Worm (Caenorhabditis elegans) whole organism, midembryonic: ENCODE measurements around the gene col-13.

ENCODE experiments used
- T22C8.4 ChIP-seq: fragments of 200-800 bp; sonication (Bioruptor generic); IDR thresholded peaks from 2 replicates; pipeline ENCODE4 v1.3.6; 2022; ENCODE audit warnings: missing genetic modification characterization, missing compliant biosample characterization
- cog-1 ChIP-seq: sonication (generic microtip); optimal IDR thresholded peaks from 2 replicates; lab custom pipeline; 2016; ENCODE audit warnings: missing genetic modification characterization, missing compliant biosample characterization
- flt-1 ChIP-seq: fragments of 200-800 bp; sonication (Bioruptor generic); IDR thresholded peaks from 2 replicates; pipeline ENCODE4 v1.3.6; 2022; ENCODE audit warnings: missing genetic modification characterization, missing compliant biosample characterization
- klf-2 ChIP-seq: fragments of 200-800 bp; sonication (Bioruptor generic); conservative IDR thresholded peaks from 2 replicates; pipeline ENCODE4 v1.3.6; 2022; ENCODE audit warnings: missing genetic modification reagents, missing genetic modification characterization, missing compliant biosample characterization
- med-1 ChIP-seq: sonication (generic microtip); optimal IDR thresholded peaks from 2 replicates; lab custom pipeline; 2017; ENCODE audit warnings: missing genetic modification characterization, mild to moderate bottlenecking, missing compliant biosample characterization, antibody characterized with exemption, missing genetic modification reagents; ENCODE audit not compliant: insufficient read depth
- ref-1 ChIP-seq: fragments of 200-800 bp; sonication (Bioruptor generic); conservative IDR thresholded peaks from 2 replicates; pipeline ENCODE4 v1.3.6; 2022; ENCODE audit warnings: missing genetic modification reagents, missing genetic modification characterization, missing compliant biosample characterization
- tab-1 ChIP-seq: fragments of 200-800 bp; sonication (Bioruptor generic); IDR thresholded peaks from 2 replicates; pipeline ENCODE4 v1.3.6; 2022; ENCODE audit warnings: missing genetic modification characterization, missing compliant biosample characterization
- ztf-23 ChIP-seq: fragments of 200-800 bp; sonication (Bioruptor generic); IDR thresholded peaks from 2 replicates; pipeline ENCODE4 v1.3.6; 2022; ENCODE audit warnings: missing genetic modification reagents, missing genetic modification characterization, missing compliant biosample characterization
- ztf-29 ChIP-seq: fragments of 200-800 bp; sonication (Bioruptor generic); IDR thresholded peaks from 2 replicates; pipeline ENCODE4 v1.3.6; 2022; ENCODE audit warnings: missing genetic modification reagents, missing genetic modification characterization, missing compliant biosample characterization

The col-13 gene

ce11 chrV:10398431-10398830 lies 23.3 kb downstream of the col-13 start, which contains the start of gene ugt-2:
ugt-2 (plus strand) TSS chrV:10398801.
- no peak for TF ChIP-seq cog-1 (tag; lab: Kevin White, UChicago)

- TF ChIP-seq T22C8.4, result no peak
- no peak for TF ChIP-seq cog-1 (tag; lab: Kevin White, UChicago)
- no peak for TF ChIP-seq med-1 (GFP tag; lab: Kevin White, UChicago)
- no peak for TF ChIP-seq ztf-23 (GFP tag; lab: Robert Waterston, UW)
- no peak for TF ChIP-seq ref-1
- TF ChIP-seq tab-1, result no peak
- TF ChIP-seq klf-2 (GFP tag; lab: Robert Waterston, UW), result no peak
- TF ChIP-seq ztf-29 (GFP tag; lab: Robert Waterston, UW), result no peak
- no peak for TF ChIP-seq flt-1 (GFP tag; lab: Robert Waterston, UW)
Measured at ce11 chrV:10395173-10395766, 26.4 kb downstream of the col-13 start, which contains the start of the genes col-151 and ugt-1. col-151 (minus strand) TSS chrV:10395223. ugt-1 (plus strand) TSS chrV:10395663.

- TF ChIP-seq ref-1, result no peak
- no peak for TF ChIP-seq ztf-29 (GFP tag; lab: Robert Waterston, UW)
- TF ChIP-seq cog-1 (tag; lab: Kevin White, UChicago), result no peak
- no peak for TF ChIP-seq tab-1
- no peak for TF ChIP-seq med-1 (GFP tag; lab: Kevin White, UChicago)
- no peak for TF ChIP-seq ztf-23 (GFP tag; lab: Robert Waterston, UW)
- TF ChIP-seq flt-1 (GFP tag; lab: Robert Waterston, UW), result no peak
- TF ChIP-seq T22C8.4, result no peak
- TF ChIP-seq klf-2 (GFP tag; lab: Robert Waterston, UW), result no peak
Measured at ce11 chrV:10393708-10394107, 28.0 kb downstream of the col-13 start.

- TF ChIP-seq cog-1 (tag; lab: Kevin White, UChicago) (no peak), flt-1 (GFP tag; lab: Robert Waterston, UW) (no peak), klf-2 (GFP tag; lab: Robert Waterston, UW) (no peak), ztf-29 (GFP tag; lab: Robert Waterston, UW) (no peak), med-1 (GFP tag; lab: Kevin White, UChicago) (no peak), ref-1 (no peak), ztf-23 (GFP tag; lab: Robert Waterston, UW) (no peak), T22C8.4 (no peak), tab-1 (no peak)
Measured at ce11 chrV:10388318-10388717, 33.4 kb downstream of the col-13 start, which contains the start of gene AC3.5. AC3.5 (plus strand) TSS chrV:10388527.

ce11 chrV:10387412-10387811 lies 34.3 kb downstream of the col-13 start:
- TF ChIP-seq med-1 (GFP tag; lab: Kevin White, UChicago) (no peak), cog-1 (tag; lab: Kevin White, UChicago) (no peak), ztf-29 (GFP tag; lab: Robert Waterston, UW) (no peak), ref-1 (no peak), tab-1 (no peak), flt-1 (GFP tag; lab: Robert Waterston, UW) (no peak), ztf-23 (GFP tag; lab: Robert Waterston, UW) (no peak), klf-2 (GFP tag; lab: Robert Waterston, UW) (no peak), T22C8.4 (no peak)

ce11 chrV:10383950-10384349 lies 37.8 kb downstream of the col-13 start, which contains the start of gene spe-10:
spe-10 (plus strand) TSS chrV:10384250.
- no peak for TF ChIP-seq T22C8.4
- no peak for TF ChIP-seq ztf-23 (GFP tag; lab: Robert Waterston, UW)
- no peak for TF ChIP-seq flt-1 (GFP tag; lab: Robert Waterston, UW)
- no peak for TF ChIP-seq ztf-29 (GFP tag; lab: Robert Waterston, UW)
- no peak for TF ChIP-seq cog-1 (tag; lab: Kevin White, UChicago)
- no peak for TF ChIP-seq med-1 (GFP tag; lab: Kevin White, UChicago)
- no peak for TF ChIP-seq klf-2 (GFP tag; lab: Robert Waterston, UW)
- TF ChIP-seq tab-1, result no peak
- TF ChIP-seq ref-1, result no peak

ce11 chrV:10382142-10382541 lies 39.6 kb downstream of the col-13 start, which contains the start of gene pqn-2:
pqn-2 (plus strand) TSS chrV:10382442.
- TF ChIP-seq med-1 (GFP tag; lab: Kevin White, UChicago), result no peak
- no peak for TF ChIP-seq ztf-29 (GFP tag; lab: Robert Waterston, UW)
- TF ChIP-seq T22C8.4, result no peak
- no peak for TF ChIP-seq klf-2 (GFP tag; lab: Robert Waterston, UW)
- TF ChIP-seq ref-1, result no peak
- no peak for TF ChIP-seq flt-1 (GFP tag; lab: Robert Waterston, UW)
- no peak for TF ChIP-seq cog-1 (tag; lab: Kevin White, UChicago)
- no peak for TF ChIP-seq ztf-23 (GFP tag; lab: Robert Waterston, UW)
- TF ChIP-seq tab-1, result no peak

ce11 chrV:10381726-10382125 lies 40.0 kb downstream of the col-13 start, which contains the start of gene abu-1:
abu-1 (minus strand) TSS chrV:10381826.
- TF ChIP-seq ztf-23 (GFP tag; lab: Robert Waterston, UW), result no peak
- TF ChIP-seq flt-1 (GFP tag; lab: Robert Waterston, UW), result no peak
- no peak for TF ChIP-seq ref-1

ce11 chrV:10379761-10380160 lies 41.9 kb downstream of the col-13 start:
- TF ChIP-seq klf-2 (GFP tag; lab: Robert Waterston, UW) (no peak), ztf-29 (GFP tag; lab: Robert Waterston, UW) (no peak), ztf-23 (GFP tag; lab: Robert Waterston, UW) (no peak)

- TF ChIP-seq klf-2 (GFP tag; lab: Robert Waterston, UW), result no peak
- TF ChIP-seq cog-1 (tag; lab: Kevin White, UChicago), result no peak
- TF ChIP-seq ref-1, result no peak
- no peak for TF ChIP-seq ztf-29 (GFP tag; lab: Robert Waterston, UW)
- TF ChIP-seq T22C8.4, result no peak
- no peak for TF ChIP-seq flt-1 (GFP tag; lab: Robert Waterston, UW)
- no peak for TF ChIP-seq med-1 (GFP tag; lab: Kevin White, UChicago)
- TF ChIP-seq tab-1, result no peak
- no peak for TF ChIP-seq ztf-23 (GFP tag; lab: Robert Waterston, UW)
Measured at ce11 chrV:10379293-10379692, 42.4 kb downstream of the col-13 start, which contains the start of gene AC3.12. AC3.12 (minus strand) TSS chrV:10379393.
